Worm (Caenorhabditis elegans) whole organism, L4 larva: ENCODE data around the gene ZK488.5.

Source experiments
- fos-1 ChIP-seq: fragments of 150-350 bp; optimal IDR thresholded peaks from 2 replicates; lab custom pipeline; 2014; ENCODE audit warnings: missing biosample characterization, missing genetic modification characterization
- lin-39 ChIP-seq: fragments of 150-350 bp; optimal IDR thresholded peaks from 2 replicates; lab custom pipeline; 2014; ENCODE audit warnings: missing biosample characterization, missing genetic modification reagents, missing genetic modification characterization

- TF ChIP-seq fos-1 (no peak), lin-39 (tag; lab: Kevin White, UChicago) (no peak)
Observed at ce11 chrV:600231-600630, 7.2 kb downstream of the ZK488.5 start, which contains the start of gene nhr-251.
